Worm (Caenorhabditis elegans) whole organism, L4 larva: ENCODE results near the gene msp-59.
"Not testable (repeated sequence)": the region's sequence is repeated elsewhere in the genome, so short reads cannot be mapped to it uniquely, and the experiment has no call there.

ENCODE experiments used
- D1046.2 ChIP-seq: fragments of 200-800 bp; sonication (Bioruptor generic); IDR thresholded peaks from 2 replicates; pipeline ENCODE4 v1.3.6; 2022; ENCODE audit warnings: missing genetic modification characterization, missing compliant biosample characterization
- ama-1 ChIP-seq: fragments of 150-350 bp; optimal IDR thresholded peaks from 2 replicates; lab custom pipeline; 2014; ENCODE audit warnings: inconsistent platforms, mixed read lengths
- jun-1 ChIP-seq: fragments of 150-350 bp; optimal IDR thresholded peaks from 2 replicates; lab custom pipeline; 2014; ENCODE audit warnings: missing biosample characterization, missing genetic modification reagents, missing genetic modification characterization
- lin-29 ChIP-seq: fragments of 200-800 bp; sonication (Bioruptor generic); IDR thresholded peaks from 2 replicates; pipeline ENCODE4 v1.3.6; 2022; ENCODE audit warnings: missing genetic modification reagents, missing genetic modification characterization, missing compliant biosample characterization
- mdt-29 ChIP-seq: fragments of 200-800 bp; sonication (Bioruptor generic); IDR thresholded peaks from 2 replicates; pipeline ENCODE4 v1.3.6; 2022; ENCODE audit warnings: missing genetic modification reagents, missing genetic modification characterization, missing compliant biosample characterization
- nhr-102 ChIP-seq: sonication (generic microtip); optimal IDR thresholded peaks from 2 replicates; lab custom pipeline; 2016; ENCODE audit warnings: mild to moderate bottlenecking, missing genetic modification characterization, moderate library complexity, missing compliant biosample characterization
- snpc-4 ChIP-seq: fragments of 150-350 bp; optimal IDR thresholded peaks from 2 replicates; lab custom pipeline; 2014; ENCODE audit warnings: missing biosample characterization, missing genetic modification characterization
- unc-130 ChIP-seq: sonication (generic microtip); optimal IDR thresholded peaks from 2 replicates; lab custom pipeline; 2016; ENCODE audit warnings: missing genetic modification reagents, missing genetic modification characterization, missing compliant biosample characterization
- unc-62 ChIP-seq, 3 experiments: fragments of 150-350 bp in 1 of 3; sonication (generic microtip); optimal IDR thresholded peaks in 2 of 3; peaks in 1 of 3; 1 replicate in 1 of 3; 2 replicates in 2 of 3; lab custom pipeline; 2014 to 2017; ENCODE audit warnings: missing biosample characterization in 3 of 3, missing genetic modification characterization in 3 of 3, missing genetic modification reagents in 3 of 3, missing genotype in 1 of 3

DNA sequence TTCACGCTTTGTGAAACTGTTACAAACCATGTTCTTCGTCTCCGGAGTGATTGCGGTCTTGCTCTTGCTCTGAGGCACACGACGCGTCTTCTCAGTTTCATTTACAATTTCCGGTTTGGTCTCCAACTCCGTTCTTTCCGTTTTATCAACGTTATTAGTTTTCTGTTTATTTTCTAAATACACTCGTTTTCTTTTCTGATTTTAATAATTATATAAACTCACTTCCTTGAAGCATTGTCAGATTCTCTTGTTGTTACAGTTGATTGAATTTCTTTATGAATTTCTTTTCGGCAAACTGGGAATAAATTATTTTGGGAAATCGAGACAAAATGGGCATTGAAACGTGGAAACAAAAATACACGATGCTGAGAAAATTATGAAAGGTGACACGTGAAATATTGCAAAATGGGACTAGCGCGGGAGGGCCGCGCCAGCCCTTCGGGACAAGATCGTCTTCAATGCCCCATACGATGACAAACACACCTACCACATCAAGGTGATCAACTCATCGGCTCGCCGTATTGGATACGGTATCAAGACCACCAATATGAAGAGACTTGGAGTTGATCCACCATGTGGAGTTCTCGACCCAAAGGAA, 4.8 kb downstream of the msp-59 start, which contains the start of the genes ZK354.9 and msp-58:
- not testable (repeated sequence) for TF ChIP-seq unc-62 (GFP tag; optimal IDR thresholded peaks at IDR 0.05 in 1 of 2; lab: Kevin White, UChicago); unc-62 (tag; optimal IDR thresholded peaks at IDR 0.05; lab: Kevin White, UChicago); nhr-102 (tag; lab: Kevin White, UChicago); jun-1 (tag; lab: Kevin White, UChicago); mdt-29 (GFP tag; lab: Robert Waterston, UW); unc-130 (GFP tag; lab: Kevin White, UChicago); snpc-4 (tag; lab: Kevin White, UChicago); lin-29 (GFP tag; lab: Robert Waterston, UW); ama-1 (lab: Kevin White, UChicago); D1046.2 (GFP tag; lab: Robert Waterston, UW)
